Worm (Caenorhabditis elegans): Measurements from ENCODE around the gene ZK697.8.

DNA sequence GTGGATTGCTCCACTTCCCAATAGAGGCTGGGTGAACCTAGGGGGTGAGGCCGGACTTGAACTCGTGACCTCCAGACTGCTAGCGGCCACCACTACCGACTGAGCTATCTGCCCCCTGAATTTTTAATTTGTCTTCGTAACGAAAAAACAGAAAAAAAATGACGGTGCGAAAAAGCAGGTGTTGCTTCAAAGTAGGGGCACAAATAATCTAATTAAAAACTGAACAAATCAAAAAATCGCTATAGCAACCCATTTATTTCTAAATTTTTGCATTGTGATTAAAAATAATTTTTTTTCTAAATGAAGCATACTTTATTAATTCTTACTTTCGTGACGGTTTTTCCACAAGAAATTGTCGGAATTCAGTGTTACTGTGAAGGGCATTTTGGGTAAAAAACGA is 48.9 kb upstream of the ZK697.8 start, which contains the start of gene F36H9.10:
- TF ChIP-seq unc-62 (GFP tag; optimal IDR thresholded peaks at IDR 0.05) (no peak), egl-18 (GFP tag; IDR thresholded peaks at IDR 0.05) (no peak), lsy-27 (tag; optimal IDR thresholded peaks at IDR 0.05; ENCODE audit: borderline replicate concordance, insufficient read depth) (no peak), F52B5.7 (tag; optimal IDR thresholded peaks at IDR 0.05) (no peak), hmg-20 (GFP tag; IDR thresholded peaks at IDR 0.05) (no peak), ama-1 (optimal IDR thresholded peaks at IDR 0.05) (no peak), ama-1 (GFP tag; optimal IDR thresholded peaks at IDR 0.05) (no peak), him-1 (tag; optimal IDR thresholded peaks at IDR 0.05) (no peak), ZK185.1 (tag; optimal IDR thresholded peaks at IDR 0.05; ENCODE audit: poor library complexity, severe bottlenecking) (no peak), unc-130 (GFP tag; optimal IDR thresholded peaks at IDR 0.05) (no peak), pha-4 (tag; optimal IDR thresholded peaks at IDR 0.05) (no peak), let-607 (tag; optimal IDR thresholded peaks at IDR 0.05) (no peak), lin-26 (GFP tag; IDR thresholded peaks at IDR 0.05) (no peak), bed-2 (GFP tag; IDR thresholded peaks at IDR 0.05) (no peak)
